Worm (Caenorhabditis elegans) whole organism, midembryonic: Measurements from ENCODE around the gene dot-1.3.

Experiments
- flt-1 ChIP-seq: fragments of 200-800 bp; sonication (Bioruptor generic); IDR thresholded peaks from 2 replicates; pipeline ENCODE4 v1.3.6; 2022; ENCODE audit warnings: missing genetic modification characterization, missing compliant biosample characterization
- med-1 ChIP-seq: sonication (generic microtip); optimal IDR thresholded peaks from 2 replicates; lab custom pipeline; 2017; ENCODE audit warnings: missing genetic modification characterization, mild to moderate bottlenecking, missing compliant biosample characterization, antibody characterized with exemption, missing genetic modification reagents; ENCODE audit not compliant: insufficient read depth

DNA sequence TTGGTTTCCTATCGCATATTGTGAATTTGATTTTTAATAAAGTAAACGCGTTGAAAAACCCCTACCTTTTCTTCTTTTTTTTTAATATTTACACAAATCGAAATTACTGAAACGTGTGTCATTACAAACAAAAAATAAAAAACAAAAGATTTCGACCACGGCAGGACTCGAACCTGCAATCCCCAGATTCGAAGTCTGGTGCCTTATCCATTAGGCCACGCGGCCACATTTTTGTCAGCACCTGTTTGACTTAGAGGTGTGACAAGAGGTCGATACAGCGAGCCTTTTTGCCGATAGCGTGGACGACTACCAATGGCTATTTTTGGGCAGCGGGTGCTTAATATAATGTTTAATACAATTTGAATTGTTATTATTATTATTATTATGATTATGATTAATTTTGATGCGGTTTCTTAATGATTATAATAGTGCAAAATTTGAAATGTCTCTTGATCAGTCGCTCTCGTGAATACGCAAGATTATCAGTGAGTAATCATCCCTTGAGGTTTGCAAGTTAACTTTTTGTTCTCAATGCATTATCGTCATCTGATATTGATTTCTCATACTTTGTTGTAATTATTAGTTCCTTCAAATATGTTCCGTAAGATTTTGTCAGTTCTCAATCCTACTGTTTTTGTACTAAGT, 35.3 kb upstream of the dot-1.3 start, which contains the start of gene srd-44:
- TF ChIP-seq med-1 (GFP tag; lab: Kevin White, UChicago) (no peak), flt-1 (GFP tag; lab: Robert Waterston, UW) (no peak)
